Fruit fly (Drosophila melanogaster): ENCODE results near the gene CG5177.

The CG5177 gene

dm6 chr2L:7424907-7425689, 20.1 kb downstream of the CG5177 start (continued):
- TF ChIP-seq CG11085 (GFP tag; IDR thresholded peaks at IDR 0.05) (peak; percentile 84), peb (GFP tag; IDR thresholded peaks at IDR 0.05) (no peak), HLHmδ (GFP tag; optimal IDR thresholded peaks at IDR 0.05) (no peak), chm (GFP tag; IDR thresholded peaks at IDR 0.05) (peak; percentile 60), dm (GFP tag; optimal IDR thresholded peaks at IDR 0.05) (no peak), sim (GFP tag; IDR thresholded peaks at IDR 0.05) (no peak), CG6254 (GFP tag; optimal IDR thresholded peaks at IDR 0.05) (no peak), Mes4 (GFP tag; optimal IDR thresholded peaks at IDR 0.05) (no peak), CG11696 (GFP tag; IDR thresholded peaks at IDR 0.05) (no peak), CG17802 (tag; optimal IDR thresholded peaks at IDR 0.05) (no peak), Rfx (GFP tag; IDR thresholded peaks at IDR 0.05) (peak; percentile 95), vfl (GFP tag; optimal IDR thresholded peaks at IDR 0.05) (peak; percentile 77), CG2120 (GFP tag; optimal IDR thresholded peaks at IDR 0.05) (peak; percentile 96), ac (GFP tag; optimal IDR thresholded peaks at IDR 0.05) (no peak), nmo (GFP tag; optimal IDR thresholded peaks at IDR 0.05) (no peak), sens (GFP tag) (peak; percentile 26), dmrt11E (tag; optimal IDR thresholded peaks at IDR 0.05) (no peak), CG15269 (tag; optimal IDR thresholded peaks at IDR 0.05) (peak; percentile 41), CG17568 (GFP tag; optimal IDR thresholded peaks at IDR 0.05) (peak; percentile 16), CG1603 (tag; optimal IDR thresholded peaks at IDR 0.05) (peak; percentile 19), CG3995 (GFP tag; optimal IDR thresholded peaks at IDR 0.05) (peak; percentile 34), Optix (GFP tag; IDR thresholded peaks at IDR 0.05) (no peak; the same call in 2 of the 3 replicates), CG13894 (tag; optimal IDR thresholded peaks at IDR 0.05) (peak; percentile 29), Awh (GFP tag; IDR thresholded peaks at IDR 0.05) (no peak), sr (GFP tag; IDR thresholded peaks at IDR 0.05) (no peak), Dbx (GFP tag; IDR thresholded peaks at IDR 0.05) (peak; percentile 92), CG42726 (GFP tag; IDR thresholded peaks at IDR 0.05; ENCODE audit: partially characterized antibody) (no peak), Bgb (GFP tag; IDR thresholded peaks at IDR 0.05; ENCODE audit: partially characterized antibody) (no peak), luna (GFP tag; optimal IDR thresholded peaks at IDR 0.05) (peak; percentile 76), CG1024 (GFP tag; IDR thresholded peaks at IDR 0.05) (no peak), Hand (GFP tag; optimal IDR thresholded peaks at IDR 0.05) (peak; percentile 54), kah (GFP tag; optimal IDR thresholded peaks at IDR 0.05) (no peak), CG13624 (GFP tag; optimal IDR thresholded peaks at IDR 0.05) (peak; percentile 83), CG12219 (GFP tag; optimal IDR thresholded peaks at IDR 0.05) (no peak), dysf (GFP tag; IDR thresholded peaks at IDR 0.05) (peak; percentile 72; the same call in 2 of the 3 replicates), CG18262 (tag; optimal IDR thresholded peaks at IDR 0.05) (no peak), HLH54F (GFP tag; optimal IDR thresholded peaks at IDR 0.05) (peak; percentile 86), Dip3 (GFP tag; optimal IDR thresholded peaks at IDR 0.05) (peak; percentile 73), tgo (GFP tag; IDR thresholded peaks at IDR 0.05) (peak; percentile 55; the same call in 1 of the 3 replicates), CG2202 (tag; optimal IDR thresholded peaks at IDR 0.05) (no peak), exex (tag; optimal IDR thresholded peaks at IDR 0.05) (no peak), CG8359 (GFP tag; optimal IDR thresholded peaks at IDR 0.05; ENCODE audit: borderline replicate concordance) (no peak), CG11560 (tag; IDR thresholded peaks at IDR 0.05) (no peak), danr (GFP tag; IDR thresholded peaks at IDR 0.05) (no peak), CG3407 (GFP tag; optimal IDR thresholded peaks at IDR 0.05) (no peak), CG3163 (GFP tag; optimal IDR thresholded peaks at IDR 0.05) (peak; percentile 27), rib (GFP tag; IDR thresholded peaks at IDR 0.05) (peak; percentile 75), sens-2 (GFP tag; IDR thresholded peaks at IDR 0.05) (no peak), CG3065 (GFP tag; optimal IDR thresholded peaks at IDR 0.05) (no peak), Mrtf (GFP tag; IDR thresholded peaks at IDR 0.05) (no peak)

All from whole organism, embryonic.